Worm (Caenorhabditis elegans): ENCODE data around the gene C25D7.15.
"Not testable (repeated sequence)": the region's sequence is repeated elsewhere in the genome, so short reads cannot be mapped to it uniquely, and the experiment has no call there.

The C25D7.15 gene

ce11 chrV:15089438-15089837 lies 29.8 kb downstream of the C25D7.15 start, which contains the start of the genes C01G10.5 and C01G10.4:
Gene C01G10.5, minus strand, starts transcription at chrV:15089538.
Gene C01G10.4, plus strand, starts transcription at chrV:15089740.
- TF ChIP-seq ref-1 (GFP tag; conservative IDR thresholded peaks at IDR 0.05) (no peak), cog-1 (tag; optimal IDR thresholded peaks at IDR 0.05) (no peak), flt-1 (GFP tag; IDR thresholded peaks at IDR 0.05) (no peak), ztf-29 (GFP tag; IDR thresholded peaks at IDR 0.05) (no peak), med-1 (GFP tag; optimal IDR thresholded peaks at IDR 0.05; ENCODE audit: insufficient read depth) (no peak), tab-1 (GFP tag; IDR thresholded peaks at IDR 0.05) (no peak), T22C8.4 (GFP tag; IDR thresholded peaks at IDR 0.05) (no peak)

- TF ChIP-seq ztf-23 (GFP tag; IDR thresholded peaks at IDR 0.05) (no peak), klf-2 (GFP tag; conservative IDR thresholded peaks at IDR 0.05) (no peak), ztf-29 (GFP tag; IDR thresholded peaks at IDR 0.05) (no peak), flt-1 (GFP tag; IDR thresholded peaks at IDR 0.05) (no peak), ref-1 (GFP tag; conservative IDR thresholded peaks at IDR 0.05) (no peak), tab-1 (GFP tag; IDR thresholded peaks at IDR 0.05) (no peak), med-1 (GFP tag; optimal IDR thresholded peaks at IDR 0.05; ENCODE audit: insufficient read depth) (no peak), T22C8.4 (GFP tag; IDR thresholded peaks at IDR 0.05) (no peak), cog-1 (tag; optimal IDR thresholded peaks at IDR 0.05) (no peak)
Observed at ce11 chrV:15090457-15090856, 30.8 kb downstream of the C25D7.15 start, which contains the start of gene C01G10.17. Gene C01G10.17, plus strand, starts transcription at chrV:15090757.

DNA sequence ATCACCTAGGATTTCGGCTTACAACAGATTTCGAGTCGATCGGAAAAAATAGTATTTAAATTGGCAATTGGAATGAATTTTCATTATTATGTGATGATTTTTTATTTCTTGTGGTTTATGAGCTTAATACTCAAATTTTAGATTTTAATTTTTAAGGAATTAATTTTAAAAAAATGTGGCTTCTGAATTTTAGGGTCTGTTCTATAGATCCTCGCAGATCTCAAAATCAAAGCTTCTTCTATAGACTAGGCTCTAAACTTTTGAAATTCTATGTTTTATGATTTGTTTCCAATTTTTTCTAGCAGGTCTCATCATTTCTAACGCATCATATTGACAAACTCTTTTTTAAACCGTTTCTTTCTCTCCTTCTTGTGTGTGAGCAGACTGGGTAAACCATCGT lies 33.1 kb downstream of the C25D7.15 start, which contains the start of gene txt-12:
Gene txt-12 (plus strand): TSS at position 301 of the 400 bp plus-strand sequence.
- TF ChIP-seq tab-1 (GFP tag; IDR thresholded peaks at IDR 0.05), result no peak
- TF ChIP-seq klf-2 (GFP tag; conservative IDR thresholded peaks at IDR 0.05), result no peak
- TF ChIP-seq ztf-29 (GFP tag; IDR thresholded peaks at IDR 0.05), result no peak
- TF ChIP-seq flt-1 (GFP tag; IDR thresholded peaks at IDR 0.05), result no peak
- no peak for TF ChIP-seq med-1 (GFP tag; optimal IDR thresholded peaks at IDR 0.05; ENCODE audit: insufficient read depth)
- TF ChIP-seq ztf-23 (GFP tag; IDR thresholded peaks at IDR 0.05), result no peak
- no peak for TF ChIP-seq ref-1 (GFP tag; conservative IDR thresholded peaks at IDR 0.05)
- TF ChIP-seq cog-1 (tag; optimal IDR thresholded peaks at IDR 0.05), result no peak
- TF ChIP-seq T22C8.4 (GFP tag; IDR thresholded peaks at IDR 0.05), result no peak

- no peak for TF ChIP-seq flt-1 (GFP tag; IDR thresholded peaks at IDR 0.05)
- no peak for TF ChIP-seq ztf-29 (GFP tag; IDR thresholded peaks at IDR 0.05)
- no peak for TF ChIP-seq T22C8.4 (GFP tag; IDR thresholded peaks at IDR 0.05)
- TF ChIP-seq ztf-23 (GFP tag; IDR thresholded peaks at IDR 0.05), result no peak
- TF ChIP-seq ref-1 (GFP tag; conservative IDR thresholded peaks at IDR 0.05), result no peak
- TF ChIP-seq tab-1 (GFP tag; IDR thresholded peaks at IDR 0.05), result no peak
- TF ChIP-seq cog-1 (tag; optimal IDR thresholded peaks at IDR 0.05), result no peak
Observed at ce11 chrV:15094749-15095148, 35.1 kb downstream of the C25D7.15 start, which contains the start of gene srx-78. Gene srx-78, plus strand, starts transcription at chrV:15095049.

DNA sequence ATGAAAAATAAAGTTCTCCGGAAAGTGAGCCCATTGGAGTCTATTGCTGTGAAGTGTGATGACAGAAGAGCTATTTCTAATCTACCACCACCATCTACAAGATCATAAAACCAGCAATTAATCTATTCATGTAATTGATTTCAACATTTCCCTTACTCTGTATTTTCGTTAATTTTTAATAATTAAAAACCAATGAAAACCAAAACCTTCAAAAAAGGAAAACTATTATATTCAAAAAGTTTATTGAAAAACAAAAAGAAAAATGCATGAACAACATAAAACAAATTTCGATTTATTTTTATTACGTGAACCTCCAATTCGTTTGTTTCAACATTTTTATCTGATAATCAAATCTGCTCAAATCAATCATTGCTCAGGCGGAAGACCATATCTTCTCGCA lies 39.8 kb downstream of the C25D7.15 start, which contains the start of gene C01G10.1:
Gene C01G10.1 (plus strand): TSS at position 301 of the 400 bp plus-strand sequence.
- no peak for TF ChIP-seq cog-1 (tag; optimal IDR thresholded peaks at IDR 0.05)
- no peak for TF ChIP-seq klf-2 (GFP tag; conservative IDR thresholded peaks at IDR 0.05)
- no peak for TF ChIP-seq ref-1 (GFP tag; conservative IDR thresholded peaks at IDR 0.05)
- TF ChIP-seq ztf-29 (GFP tag; IDR thresholded peaks at IDR 0.05), result no peak
- TF ChIP-seq flt-1 (GFP tag; IDR thresholded peaks at IDR 0.05), result no peak
- TF ChIP-seq med-1 (GFP tag; optimal IDR thresholded peaks at IDR 0.05; ENCODE audit: insufficient read depth), result no peak
- no peak for TF ChIP-seq ztf-23 (GFP tag; IDR thresholded peaks at IDR 0.05)
- TF ChIP-seq T22C8.4 (GFP tag; IDR thresholded peaks at IDR 0.05), result no peak
- TF ChIP-seq tab-1 (GFP tag; IDR thresholded peaks at IDR 0.05), result no peak

- TF ChIP-seq ref-1 (GFP tag; conservative IDR thresholded peaks at IDR 0.05); ztf-29 (GFP tag; IDR thresholded peaks at IDR 0.05); flt-1 (GFP tag; IDR thresholded peaks at IDR 0.05): not testable (repeated sequence)
Observed at ce11 chrV:15105893-15106598, 46.4 kb downstream of the C25D7.15 start, which contains the start of gene C01G10.14. Gene C01G10.14, minus strand, starts transcription at chrV:15105943.

DNA sequence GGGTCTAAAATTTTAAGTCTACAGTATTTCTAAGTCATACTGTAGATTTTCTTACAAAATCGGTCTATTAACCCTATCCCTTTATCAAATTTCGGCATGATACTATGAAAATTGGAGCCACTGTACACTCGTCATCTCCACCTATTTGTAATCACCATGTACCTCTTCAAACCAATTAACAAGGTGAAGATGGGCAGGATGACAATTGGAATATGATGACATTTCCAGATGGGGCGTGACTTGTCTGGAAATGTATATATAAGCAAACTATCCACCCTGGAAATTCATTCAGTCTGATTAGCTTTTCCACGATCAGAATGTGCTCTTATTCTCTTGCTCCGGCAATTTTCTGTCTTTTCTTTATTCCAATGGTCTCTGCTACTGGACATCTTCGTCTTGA lies 49.7 kb downstream of the C25D7.15 start, which contains the start of gene Y75B12A.2:
Gene Y75B12A.2 (plus strand): TSS at position 301 of the 400 bp plus-strand sequence.
- no peak for TF ChIP-seq ref-1 (GFP tag; conservative IDR thresholded peaks at IDR 0.05)
- TF ChIP-seq med-1 (GFP tag; optimal IDR thresholded peaks at IDR 0.05; ENCODE audit: insufficient read depth), result no peak
- TF ChIP-seq klf-2 (GFP tag; conservative IDR thresholded peaks at IDR 0.05), result no peak
- TF ChIP-seq T22C8.4 (GFP tag; IDR thresholded peaks at IDR 0.05), result no peak
- TF ChIP-seq ztf-23 (GFP tag; IDR thresholded peaks at IDR 0.05), result no peak
- TF ChIP-seq ztf-29 (GFP tag; IDR thresholded peaks at IDR 0.05), result no peak
- no peak for TF ChIP-seq tab-1 (GFP tag; IDR thresholded peaks at IDR 0.05)
